ENCODE assay signal across 2 fruit fly cellular contexts in the genomic region with DNA sequence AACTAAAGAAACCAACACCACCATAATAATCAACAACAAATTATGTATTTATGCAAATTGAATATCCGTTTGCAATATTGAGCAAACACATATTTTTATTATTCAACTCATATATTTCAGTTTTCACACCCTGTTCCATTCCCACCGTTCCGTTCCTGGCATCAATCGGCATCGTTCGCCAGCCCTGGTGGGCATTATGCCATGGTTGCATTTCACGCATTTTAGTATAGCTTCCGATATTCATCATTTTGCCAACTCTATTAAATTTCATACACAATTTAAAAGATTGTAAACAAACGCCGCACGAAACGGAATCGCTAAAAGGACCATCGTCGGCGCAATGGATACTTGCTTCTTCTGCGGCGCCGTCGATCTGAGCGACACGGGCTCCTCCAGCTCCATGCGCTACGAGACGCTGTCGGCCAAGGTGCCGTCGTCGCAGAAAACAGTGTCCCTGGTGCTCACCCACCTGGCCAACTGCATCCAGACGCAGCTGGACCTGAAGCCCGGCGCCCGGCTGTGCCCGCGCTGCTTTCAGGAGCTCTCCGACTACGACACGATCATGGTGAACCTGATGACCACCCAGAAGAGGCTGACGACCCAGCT.
TF ChIP-seq lines count a peak whose summit lies in the region.

A gene (plus strand): TSS at position 203 of the 606 bp plus-strand sequence.

TF ChIP-seq in whole organism, embryonic, 481 proteins besides CTCF, POLR2A, EP300 and RAD21 (continued from another document and continues in another):
- TF ChIP-seq Ptx1 (GFP tag; IDR thresholded peaks at IDR 0.05; lab: Robert Waterston, UW), result peak; percentile 86
- peak; percentile 77 for TF ChIP-seq slp2 (GFP tag; optimal IDR thresholded peaks at IDR 0.05; lab: Kevin White, UChicago)
- peak; percentile 85 for TF ChIP-seq CG12391 (tag; optimal IDR thresholded peaks at IDR 0.05; lab: Kevin White, UChicago)
- no peak for TF ChIP-seq Lpt (GFP tag; optimal IDR thresholded peaks at IDR 0.05; lab: Kevin White, UChicago)
- TF ChIP-seq CG1832 (GFP tag; optimal IDR thresholded peaks at IDR 0.05; lab: Kevin White, UChicago), result no peak
- TF ChIP-seq CG8765 (GFP tag; IDR thresholded peaks at IDR 0.05; lab: Robert Waterston, UW), result peak; percentile 57; the same call in 1 of the 2 replicates
- peak; percentile 65 for TF ChIP-seq CG4820 (GFP tag; optimal IDR thresholded peaks at IDR 0.05; lab: Kevin White, UChicago)
- peak; percentile 67 for TF ChIP-seq Atf3 (GFP tag; optimal IDR thresholded peaks at IDR 0.05; lab: Kevin White, UChicago)
- peak; percentile 62 for TF ChIP-seq CG4730 (GFP tag; IDR thresholded peaks at IDR 0.05; lab: Robert Waterston, UW)
- TF ChIP-seq gce (GFP tag; IDR thresholded peaks at IDR 0.05; lab: Robert Waterston, UW), result 0 out of 3 replicates have a peak, but pooled peaks have one; percentile 20
- TF ChIP-seq Poxn (GFP tag; IDR thresholded peaks at IDR 0.05; lab: Robert Waterston, UW), result peak; percentile 42; the same call in 1 of the 2 replicates
- TF ChIP-seq eve (GFP tag; optimal IDR thresholded peaks at IDR 0.05; lab: Kevin White, UChicago), result no peak
- peak; percentile 83 for TF ChIP-seq ssp (GFP tag; IDR thresholded peaks at IDR 0.05; lab: Robert Waterston, UW)
- TF ChIP-seq Gug (GFP tag; IDR thresholded peaks at IDR 0.05; lab: Robert Waterston, UW), result peak; percentile 87; the same call in 3 of the 4 replicates
- TF ChIP-seq az2 (GFP tag; optimal IDR thresholded peaks at IDR 0.05; lab: Kevin White, UChicago), result peak; percentile 72
- peak; percentile 64 for TF ChIP-seq esg (GFP tag; conservative IDR thresholded peaks at IDR 0.05; lab: Robert Waterston, UW)
- peak; percentile 94 for TF ChIP-seq mam (GFP tag; optimal IDR thresholded peaks at IDR 0.05; lab: Kevin White, UChicago)
- no peak for TF ChIP-seq Hand (GFP tag; optimal IDR thresholded peaks at IDR 0.05; lab: Kevin White, UChicago)
- TF ChIP-seq CG31224 (GFP tag; IDR thresholded peaks at IDR 0.05; lab: Robert Waterston, UW), result peak; percentile 57
- TF ChIP-seq pita (GFP tag; optimal IDR thresholded peaks at IDR 0.05; lab: Kevin White, UChicago), result no peak
- peak; percentile 53 for TF ChIP-seq CG16863 (GFP tag; optimal IDR thresholded peaks at IDR 0.05; lab: Kevin White, UChicago)
- no peak for TF ChIP-seq prd (optimal IDR thresholded peaks at IDR 0.05; lab: Kevin White, UChicago)
- peak; percentile 83 for TF ChIP-seq prd (GFP tag; IDR thresholded peaks at IDR 0.05; lab: Robert Waterston, UW)
- TF ChIP-seq zfh1 (GFP tag; IDR thresholded peaks at IDR 0.05; lab: Robert Waterston, UW), result peak; percentile 73; the same call in 2 of the 3 replicates
- peak; percentile 61; the same call in 1 of the 3 replicates for TF ChIP-seq H15 (GFP tag; IDR thresholded peaks at IDR 0.05; lab: Robert Waterston, UW)
- TF ChIP-seq CG14050 (GFP tag; IDR thresholded peaks at IDR 0.05; lab: Robert Waterston, UW), result peak; percentile 47; the same call in 2 of the 3 replicates
- TF ChIP-seq CG13624 (GFP tag; optimal IDR thresholded peaks at IDR 0.05; lab: Kevin White, UChicago), result peak; percentile 90
- TF ChIP-seq unpg (GFP tag; optimal IDR thresholded peaks at IDR 0.05; lab: Kevin White, UChicago), result peak; percentile 68
- TF ChIP-seq Dek (tag; optimal IDR thresholded peaks at IDR 0.05; lab: Kevin White, UChicago), result peak; percentile 83
- TF ChIP-seq CG2712 (tag; optimal IDR thresholded peaks at IDR 0.05; lab: Kevin White, UChicago), result peak; percentile 83
- no peak for TF ChIP-seq ewg (GFP tag; optimal IDR thresholded peaks at IDR 0.05; lab: Kevin White, UChicago)
- TF ChIP-seq peb (GFP tag; IDR thresholded peaks at IDR 0.05; lab: Robert Waterston, UW), result peak; percentile 46; the same call in 1 of the 2 replicates
- peak; percentile 46; the same call in 2 of the 3 replicates for TF ChIP-seq vnd (GFP tag; IDR thresholded peaks at IDR 0.05; lab: Robert Waterston, UW; ENCODE audit: partially characterized antibody)
- TF ChIP-seq pzg (GFP tag; optimal IDR thresholded peaks at IDR 0.05; lab: Kevin White, UChicago), result peak; percentile 97
- peak; percentile 69 for TF ChIP-seq NK7.1 (GFP tag; optimal IDR thresholded peaks at IDR 0.05; lab: Kevin White, UChicago)
- peak in 1 of 2 experiments; percentile 36 for TF ChIP-seq crp (GFP tag; optimal IDR thresholded peaks at IDR 0.05; lab: Kevin White, UChicago)
- TF ChIP-seq Jarid2 (GFP tag; optimal IDR thresholded peaks at IDR 0.05; lab: Kevin White, UChicago), result no peak
- peak; percentile 86 for TF ChIP-seq Abd-B (GFP tag; optimal IDR thresholded peaks at IDR 0.05; lab: Kevin White, UChicago)
- peak; percentile 46 for TF ChIP-seq ap (GFP tag; IDR thresholded peaks at IDR 0.05; lab: Robert Waterston, UW)
- peak; percentile 76 for TF ChIP-seq CG34224 (GFP tag; IDR thresholded peaks at IDR 0.05; lab: Robert Waterston, UW; ENCODE audit: partially characterized antibody)
- TF ChIP-seq CG13424 (tag; optimal IDR thresholded peaks at IDR 0.05; lab: Kevin White, UChicago), result peak; percentile 72
- peak; percentile 64 for TF ChIP-seq crc (GFP tag; optimal IDR thresholded peaks at IDR 0.05; lab: Kevin White, UChicago)
- TF ChIP-seq cad (GFP tag; optimal IDR thresholded peaks at IDR 0.05; lab: Kevin White, UChicago), result peak; percentile 54
- peak; percentile 69 for TF ChIP-seq NC2α (GFP tag; optimal IDR thresholded peaks at IDR 0.05; lab: Kevin White, UChicago)
- peak; percentile 83 for TF ChIP-seq NfI (GFP tag; optimal IDR thresholded peaks at IDR 0.05; lab: Kevin White, UChicago)
- peak; percentile 97 for TF ChIP-seq Ets97D (GFP tag; optimal IDR thresholded peaks at IDR 0.05; lab: Kevin White, UChicago)
- TF ChIP-seq corto (GFP tag; optimal IDR thresholded peaks at IDR 0.05; lab: Kevin White, UChicago), result no peak
- TF ChIP-seq zf30C (GFP tag; optimal IDR thresholded peaks at IDR 0.05; lab: Kevin White, UChicago), result no peak
- TF ChIP-seq ato (GFP tag; IDR thresholded peaks at IDR 0.05; lab: Robert Waterston, UW; ENCODE audit: partially characterized antibody), result peak; percentile 64; the same call in 1 of the 2 replicates
- TF ChIP-seq salm (tag; optimal IDR thresholded peaks at IDR 0.05; lab: Kevin White, UChicago), result peak; percentile 44
- peak; percentile 49 for TF ChIP-seq Oaz (GFP tag; IDR thresholded peaks at IDR 0.05; lab: Robert Waterston, UW)
- peak; percentile 70 for TF ChIP-seq CG10366 (GFP tag; IDR thresholded peaks at IDR 0.05; lab: Robert Waterston, UW)
- peak; percentile 81 for TF ChIP-seq nmo (GFP tag; optimal IDR thresholded peaks at IDR 0.05; lab: Kevin White, UChicago)
- peak; percentile 90 for TF ChIP-seq CG30403 (GFP tag; optimal IDR thresholded peaks at IDR 0.05; lab: Kevin White, UChicago)
- TF ChIP-seq CG9437 (GFP tag; optimal IDR thresholded peaks at IDR 0.05; lab: Kevin White, UChicago), result no peak
- TF ChIP-seq MTF-1 (GFP tag; optimal IDR thresholded peaks at IDR 0.05; lab: Kevin White, UChicago; ENCODE audit: borderline replicate concordance), result peak; percentile 51
- TF ChIP-seq luna (GFP tag; optimal IDR thresholded peaks at IDR 0.05; lab: Kevin White, UChicago), result peak; percentile 84
- peak; percentile 60 for TF ChIP-seq psq (GFP tag; optimal IDR thresholded peaks at IDR 0.05; lab: Kevin White, UChicago)
- peak; percentile 96 for TF ChIP-seq row (GFP tag; IDR thresholded peaks at IDR 0.05; lab: Robert Waterston, UW)

TF ChIP-seq in whole organism, prepupa, 60 proteins besides CTCF, POLR2A, EP300 and RAD21 (continued from another document):
- TF ChIP-seq Gug (GFP tag; IDR thresholded peaks at IDR 0.05; lab: Robert Waterston, UW) (peak; percentile 46), Ets96B (tag; optimal IDR thresholded peaks at IDR 0.05; lab: Kevin White, UChicago) (no peak), ss (GFP tag; optimal IDR thresholded peaks at IDR 0.05; lab: Kevin White, UChicago) (no peak), acj6 (GFP tag; optimal IDR thresholded peaks at IDR 0.05; lab: Kevin White, UChicago) (no peak), CG11762 (GFP tag; optimal IDR thresholded peaks at IDR 0.05; lab: Kevin White, UChicago; ENCODE audit: insufficient read depth) (peak; percentile 8), Eip93F (GFP tag; optimal IDR thresholded peaks at IDR 0.05; lab: Kevin White, UChicago) (no peak), Eip78C (GFP tag; lab: Kevin White, UChicago) (peak; percentile 21), CG6276 (GFP tag; optimal IDR thresholded peaks at IDR 0.05; lab: Kevin White, UChicago) (no peak), CG1621 (tag; optimal IDR thresholded peaks at IDR 0.05; lab: Kevin White, UChicago) (no peak), cyc (GFP tag; optimal IDR thresholded peaks at IDR 0.05; lab: Kevin White, UChicago) (peak; percentile 78)
